Worm (Caenorhabditis elegans) whole organism, mixed stage, embryonic: ENCODE results near the gene Y45F3A.8.

Experiments used
- M03D4.4 ChIP-seq: sonication (generic microtip); optimal IDR thresholded peaks from 2 replicates; lab custom pipeline; 2017; ENCODE audit warnings: mild to moderate bottlenecking, missing genetic modification characterization, missing compliant biosample characterization
- bed-3 ChIP-seq: fragments of 200-800 bp; sonication (Bioruptor generic); optimal IDR thresholded peaks from 3 replicates; lab custom pipeline; 2018; ENCODE audit warnings: mild to moderate bottlenecking, missing genetic modification characterization, moderate library complexity, missing compliant biosample characterization
- blmp-1 ChIP-seq: fragments of 150-350 bp; optimal IDR thresholded peaks from 2 replicates; lab custom pipeline; 2014; ENCODE audit warnings: missing biosample characterization, missing genetic modification characterization
- ceh-39 ChIP-seq: fragments of 150-350 bp; optimal IDR thresholded peaks from 2 replicates; lab custom pipeline; 2014; ENCODE audit warnings: missing biosample characterization, missing genetic modification characterization
- ceh-43 ChIP-seq: fragments of 200-800 bp; sonication (Bioruptor generic); optimal IDR thresholded peaks from 2 replicates; lab custom pipeline; 2018; ENCODE audit warnings: mild to moderate bottlenecking, missing genetic modification characterization, moderate library complexity, missing compliant biosample characterization
- ceh-83 ChIP-seq: fragments of 200-800 bp; sonication (Bioruptor generic); optimal IDR thresholded peaks from 2 replicates; lab custom pipeline; 2018; ENCODE audit warnings: mild to moderate bottlenecking, missing genetic modification characterization, missing compliant biosample characterization
- ces-1 ChIP-seq: fragments of 150-350 bp; optimal IDR thresholded peaks from 2 replicates; lab custom pipeline; 2014; ENCODE audit warnings: missing biosample characterization, missing genetic modification reagents, missing genetic modification characterization
- cnd-1 ChIP-seq: fragments of 200-800 bp; sonication (Bioruptor generic); optimal IDR thresholded peaks from 2 replicates; lab custom pipeline; 2018; ENCODE audit warnings: mild to moderate bottlenecking, missing genetic modification characterization, missing compliant biosample characterization
- drap-1 ChIP-seq: fragments of 200-800 bp; sonication (Bioruptor generic); optimal IDR thresholded peaks from 3 replicates; lab custom pipeline; 2018; ENCODE audit warnings: mild to moderate bottlenecking, missing genetic modification characterization, missing compliant biosample characterization
- elt-1 ChIP-seq: sonication (generic microtip); optimal IDR thresholded peaks from 2 replicates; lab custom pipeline; 2017; ENCODE audit warnings: missing genetic modification characterization, mild to moderate bottlenecking, missing compliant biosample characterization, antibody characterized with exemption, moderate library complexity, borderline replicate concordance; ENCODE audit not compliant: insufficient read depth
- elt-3 ChIP-seq: fragments of 150-350 bp; optimal IDR thresholded peaks from 2 replicates; lab custom pipeline; 2014; ENCODE audit warnings: missing biosample characterization, missing genetic modification characterization
- flh-1 ChIP-seq: fragments of 200-800 bp; sonication (Bioruptor generic); optimal IDR thresholded peaks from 2 replicates; lab custom pipeline; 2018; ENCODE audit warnings: mild to moderate bottlenecking, missing genetic modification characterization, moderate library complexity, missing compliant biosample characterization
- ham-2 ChIP-seq: fragments of 200-800 bp; sonication (Bioruptor generic); optimal IDR thresholded peaks from 2 replicates; lab custom pipeline; 2018; ENCODE audit warnings: mild to moderate bottlenecking, missing genetic modification characterization, missing compliant biosample characterization
- hlh-1 ChIP-seq: fragments of 150-350 bp; optimal IDR thresholded peaks from 2 replicates; lab custom pipeline; 2014; ENCODE audit warnings: missing biosample characterization, missing genetic modification reagents, missing genetic modification characterization
- lin-13 ChIP-seq: fragments of 150-350 bp; optimal IDR thresholded peaks from 2 replicates; lab custom pipeline; 2014; ENCODE audit warnings: missing biosample characterization, missing genetic modification characterization
- lin-32 ChIP-seq: fragments of 200-800 bp; sonication (Bioruptor generic); optimal IDR thresholded peaks from 2 replicates; lab custom pipeline; 2018; ENCODE audit warnings: mild to moderate bottlenecking, missing genetic modification characterization, missing compliant biosample characterization
- lsy-2 ChIP-seq: fragments of 150-350 bp; optimal IDR thresholded peaks from 2 replicates; lab custom pipeline; 2014; ENCODE audit warnings: missing biosample characterization, missing genetic modification characterization
- mab-5 ChIP-seq: fragments of 150-350 bp; optimal IDR thresholded peaks from 2 replicates; lab custom pipeline; 2014; ENCODE audit warnings: missing biosample characterization, missing genetic modification characterization
- mep-1 ChIP-seq: fragments of 150-350 bp; optimal IDR thresholded peaks from 2 replicates; lab custom pipeline; 2017; ENCODE audit warnings: missing biosample characterization, missing genetic modification reagents, missing genetic modification characterization, inconsistent platforms
- mls-2 ChIP-seq: sonication (generic microtip); optimal IDR thresholded peaks from 2 replicates; lab custom pipeline; 2016; ENCODE audit warnings: mild to moderate bottlenecking, missing genetic modification characterization, moderate library complexity, missing compliant biosample characterization
- nhr-12 ChIP-seq: fragments of 150-350 bp; optimal IDR thresholded peaks from 2 replicates; lab custom pipeline; 2014; ENCODE audit warnings: missing biosample characterization, missing genetic modification characterization
- nhr-2 ChIP-seq: fragments of 150-350 bp; optimal IDR thresholded peaks from 2 replicates; lab custom pipeline; 2014; ENCODE audit warnings: missing biosample characterization, missing genetic modification characterization
- nhr-237 ChIP-seq: fragments of 150-350 bp; optimal IDR thresholded peaks from 2 replicates; lab custom pipeline; 2014; ENCODE audit warnings: missing biosample characterization, missing genetic modification characterization
- nhr-28 ChIP-seq: fragments of 150-350 bp; optimal IDR thresholded peaks from 2 replicates; lab custom pipeline; 2014; ENCODE audit warnings: missing biosample characterization, missing genetic modification characterization
- nhr-76 ChIP-seq: sonication (generic microtip); optimal IDR thresholded peaks from 2 replicates; lab custom pipeline; 2017; ENCODE audit warnings: missing biosample characterization, missing genetic modification characterization
- pha-4 ChIP-seq: fragments of 150-350 bp; optimal IDR thresholded peaks from 2 replicates; lab custom pipeline; 2018; ENCODE audit warnings: missing biosample characterization, missing genetic modification reagents, missing genetic modification characterization
- sem-2 ChIP-seq: fragments of 200-800 bp; sonication (Bioruptor generic); optimal IDR thresholded peaks from 2 replicates; lab custom pipeline; 2018; ENCODE audit warnings: mild to moderate bottlenecking, missing genetic modification characterization, missing compliant biosample characterization
- sptf-1 ChIP-seq: sonication (generic microtip); optimal IDR thresholded peaks from 2 replicates; lab custom pipeline; 2017; ENCODE audit warnings: mild to moderate bottlenecking, missing genetic modification characterization, moderate library complexity, missing compliant biosample characterization
- tbx-8 ChIP-seq: fragments of 200-800 bp; sonication (Bioruptor generic); optimal IDR thresholded peaks from 2 replicates; lab custom pipeline; 2018; ENCODE audit warnings: mild to moderate bottlenecking, missing genetic modification characterization, moderate library complexity, missing compliant biosample characterization
- unc-120 ChIP-seq: sonication (generic microtip); optimal IDR thresholded peaks from 2 replicates; lab custom pipeline; 2017; ENCODE audit warnings: missing genetic modification characterization, missing compliant biosample characterization; ENCODE audit not compliant: poor library complexity, severe bottlenecking
- unc-39 ChIP-seq: fragments of 150-350 bp; optimal IDR thresholded peaks from 2 replicates; lab custom pipeline; 2014; ENCODE audit warnings: missing biosample characterization, missing genetic modification characterization
- unc-62 ChIP-seq: fragments of 150-350 bp; optimal IDR thresholded peaks from 2 replicates; lab custom pipeline; 2014; ENCODE audit warnings: missing biosample characterization, missing genetic modification reagents, missing genetic modification characterization
- zip-8 ChIP-seq: fragments of 150-350 bp; optimal IDR thresholded peaks from 2 replicates; lab custom pipeline; 2014; ENCODE audit warnings: missing biosample characterization, missing genetic modification characterization
- ztf-11 ChIP-seq: fragments of 150-350 bp; optimal IDR thresholded peaks from 2 replicates; lab custom pipeline; 2014; ENCODE audit warnings: missing biosample characterization, missing genetic modification characterization

Y45F3A.8 gene

ce11 chrIII:10634034-10634433, 41.4 kb upstream of the Y45F3A.8 start:
- TF ChIP-seq lsy-2 (tag; lab: Kevin White, UChicago), result peak; percentile 55
- TF ChIP-seq cnd-1 (tag; lab: Kevin White, UChicago), result no peak
- TF ChIP-seq bed-3, result peak; percentile 16
- no peak for TF ChIP-seq nhr-28 (tag; lab: Kevin White, UChicago)
- no peak for TF ChIP-seq mab-5
- TF ChIP-seq sem-2, result no peak
- no peak for TF ChIP-seq tbx-8 (GFP tag; lab: Kevin White, UChicago)
- peak; percentile 77 for TF ChIP-seq sptf-1 (tag; lab: Kevin White, UChicago)
- no peak for TF ChIP-seq ceh-39 (tag; lab: Kevin White, UChicago)
- no peak for TF ChIP-seq nhr-12 (tag; lab: Kevin White, UChicago)
- TF ChIP-seq pha-4 (tag; lab: Kevin White, UChicago), result peak; percentile 47
- peak; percentile 38 for TF ChIP-seq hlh-1 (tag; lab: Kevin White, UChicago)
- TF ChIP-seq zip-8 (tag; lab: Kevin White, UChicago), result no peak
- TF ChIP-seq mep-1 (tag; lab: Kevin White, UChicago), result peak; percentile 68
- peak; percentile 77 for TF ChIP-seq nhr-2 (tag; lab: Kevin White, UChicago)
- TF ChIP-seq ces-1 (GFP tag; lab: Kevin White, UChicago), result peak; percentile 69
- peak; percentile 33 for TF ChIP-seq M03D4.4
- TF ChIP-seq ham-2, result no peak
- no peak for TF ChIP-seq ceh-43 (GFP tag; lab: Kevin White, UChicago)
- TF ChIP-seq ztf-11 (tag; lab: Kevin White, UChicago), result no peak
- no peak for TF ChIP-seq nhr-76 (tag; lab: Kevin White, UChicago)
- TF ChIP-seq elt-1 (tag; lab: Kevin White, UChicago), result no peak
- TF ChIP-seq unc-62 (GFP tag; lab: Kevin White, UChicago), result peak; percentile 16
- no peak for TF ChIP-seq ceh-83 (GFP tag; lab: Kevin White, UChicago)
- no peak for TF ChIP-seq elt-3 (tag; lab: Kevin White, UChicago)
- peak; percentile 50 for TF ChIP-seq flh-1
- TF ChIP-seq lin-13, result peak; percentile 22
- no peak for TF ChIP-seq lin-32
- TF ChIP-seq unc-120 (tag; lab: Kevin White, UChicago), result peak; percentile 35
- no peak for TF ChIP-seq unc-39 (tag; lab: Kevin White, UChicago)
- TF ChIP-seq drap-1 (GFP tag; lab: Kevin White, UChicago), result peak; percentile 52
- TF ChIP-seq nhr-237 (tag; lab: Kevin White, UChicago), result peak; percentile 56
- TF ChIP-seq mls-2, result no peak
- TF ChIP-seq blmp-1, result no peak

- no peak for TF ChIP-seq nhr-237 (tag; lab: Kevin White, UChicago)
- no peak for TF ChIP-seq M03D4.4
- TF ChIP-seq nhr-2 (tag; lab: Kevin White, UChicago), result no peak
- no peak for TF ChIP-seq mep-1 (tag; lab: Kevin White, UChicago)
- TF ChIP-seq flh-1, result no peak
- no peak for TF ChIP-seq nhr-76 (tag; lab: Kevin White, UChicago)
- no peak for TF ChIP-seq zip-8 (tag; lab: Kevin White, UChicago)
- TF ChIP-seq lin-13, result no peak
- no peak for TF ChIP-seq ham-2
- no peak for TF ChIP-seq blmp-1
- no peak for TF ChIP-seq sptf-1 (tag; lab: Kevin White, UChicago)
- no peak for TF ChIP-seq ceh-43 (GFP tag; lab: Kevin White, UChicago)
- no peak for TF ChIP-seq ces-1 (GFP tag; lab: Kevin White, UChicago)
- no peak for TF ChIP-seq cnd-1 (tag; lab: Kevin White, UChicago)
- TF ChIP-seq nhr-28 (tag; lab: Kevin White, UChicago), result no peak
- no peak for TF ChIP-seq lin-32
These were observed 40.7 kb upstream of the Y45F3A.8 start, which contains the start of gene Y39A1A.9 for ce11 chrIII:10633403-10633674. Gene Y39A1A.9, minus strand, starts transcription at chrIII:10633501.

ce11 chrIII:10632590-10633402, 40.2 kb upstream of the Y45F3A.8 start, which contains the start of gene Y39A1A.10:
Gene Y39A1A.10, plus strand, starts transcription at chrIII:10632728.
- no peak for TF ChIP-seq elt-3 (tag; lab: Kevin White, UChicago)
- TF ChIP-seq tbx-8 (GFP tag; lab: Kevin White, UChicago), result no peak
- TF ChIP-seq unc-39 (tag; lab: Kevin White, UChicago), result no peak
- TF ChIP-seq ztf-11 (tag; lab: Kevin White, UChicago), result no peak
- no peak for TF ChIP-seq ceh-83 (GFP tag; lab: Kevin White, UChicago)
- TF ChIP-seq elt-1 (tag; lab: Kevin White, UChicago), result no peak
- TF ChIP-seq unc-120 (tag; lab: Kevin White, UChicago), result no peak
- TF ChIP-seq sptf-1 (tag; lab: Kevin White, UChicago), result peak; percentile 25
- TF ChIP-seq mls-2, result peak; percentile 25
- no peak for TF ChIP-seq lin-32
- TF ChIP-seq drap-1 (GFP tag; lab: Kevin White, UChicago), result no peak
